Worm (Caenorhabditis elegans): ENCODE results near the gene clp-9.

DNA sequence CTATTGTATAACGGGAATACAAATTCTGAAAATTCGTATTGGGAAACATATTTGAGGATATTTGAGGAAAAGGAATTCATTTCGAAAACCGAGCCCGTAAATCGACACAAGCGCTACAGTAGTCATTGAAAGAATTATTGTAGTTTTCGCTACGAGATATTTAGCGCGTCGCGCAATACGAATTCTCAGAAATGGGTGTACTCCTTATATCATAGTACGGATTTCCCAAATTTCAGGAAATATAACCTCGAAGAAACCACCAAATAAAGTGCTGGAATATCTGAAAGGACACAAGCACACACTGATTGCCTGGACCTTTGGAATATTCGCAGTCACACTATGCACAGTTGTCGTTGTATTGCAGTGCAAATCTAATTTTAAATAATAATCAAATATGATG is 41.6 kb upstream of the clp-9 start:
- TF ChIP-seq F39B2.1 (GFP tag; IDR thresholded peaks at IDR 0.05): no peak
- TF ChIP-seq Y53F4B.3 (GFP tag; IDR thresholded peaks at IDR 0.05): no peak
- TF ChIP-seq repo-1 (tag; optimal IDR thresholded peaks at IDR 0.05): no peak
- no peak for TF ChIP-seq ama-1 (optimal IDR thresholded peaks at IDR 0.05)
- no peak for TF ChIP-seq ama-1 (GFP tag; optimal IDR thresholded peaks at IDR 0.05)
- TF ChIP-seq let-607 (tag; optimal IDR thresholded peaks at IDR 0.05): no peak
- no peak for TF ChIP-seq pha-4 (tag; optimal IDR thresholded peaks at IDR 0.05)
- TF ChIP-seq ztf-28 (GFP tag; IDR thresholded peaks at IDR 0.05): no peak
- no peak for TF ChIP-seq let-526 (GFP tag; IDR thresholded peaks at IDR 0.05)
- TF ChIP-seq ceh-91 (GFP tag; IDR thresholded peaks at IDR 0.05): no peak

Data from whole organism, young adult.